Worm (Caenorhabditis elegans) whole organism, L3 larva: Measurements from ENCODE around the gene nspc-16.

Experiments
- ceh-16 ChIP-seq: sonication (generic microtip); optimal IDR thresholded peaks from 2 replicates; lab custom pipeline; 2017; ENCODE audit warnings: missing biosample characterization, missing genetic modification characterization
- ceh-82 ChIP-seq: fragments of 150-350 bp; optimal IDR thresholded peaks from 2 replicates; lab custom pipeline; 2014; ENCODE audit warnings: missing biosample characterization, missing genetic modification characterization
- daf-12 ChIP-seq: fragments of 150-350 bp; optimal IDR thresholded peaks from 2 replicates; lab custom pipeline; 2014; ENCODE audit warnings: missing biosample characterization, missing genetic modification reagents, missing genetic modification characterization
- elt-3 ChIP-seq, 3 experiments: fragments of 150-350 bp in 1 of 3; sonication (generic microtip) in 2 of 3; optimal IDR thresholded peaks; 2 replicates in 2 of 3; 4 replicates in 1 of 3; lab custom pipeline; 2014 to 2017; ENCODE audit warnings: missing biosample characterization in 3 of 3, missing genetic modification characterization in 3 of 3
- fkh-10 ChIP-seq: sonication (generic microtip); optimal IDR thresholded peaks from 2 replicates; lab custom pipeline; 2017; ENCODE audit warnings: missing biosample characterization, missing genetic modification reagents, missing genetic modification characterization
- pha-4 ChIP-seq: fragments of 150-350 bp; optimal IDR thresholded peaks from 2 replicates; lab custom pipeline; 2014; ENCODE audit warnings: missing biosample characterization, missing genetic modification reagents, missing genetic modification characterization
- skn-1 ChIP-seq: fragments of 150-350 bp; optimal IDR thresholded peaks from 2 replicates; lab custom pipeline; 2014; ENCODE audit warnings: missing biosample characterization, missing genetic modification characterization
- unc-62 ChIP-seq: fragments of 150-350 bp; sonication (generic microtip); optimal IDR thresholded peaks from 4 replicates; lab custom pipeline; 2014; ENCODE audit warnings: missing biosample characterization, missing genetic modification reagents, missing genetic modification characterization

DNA sequence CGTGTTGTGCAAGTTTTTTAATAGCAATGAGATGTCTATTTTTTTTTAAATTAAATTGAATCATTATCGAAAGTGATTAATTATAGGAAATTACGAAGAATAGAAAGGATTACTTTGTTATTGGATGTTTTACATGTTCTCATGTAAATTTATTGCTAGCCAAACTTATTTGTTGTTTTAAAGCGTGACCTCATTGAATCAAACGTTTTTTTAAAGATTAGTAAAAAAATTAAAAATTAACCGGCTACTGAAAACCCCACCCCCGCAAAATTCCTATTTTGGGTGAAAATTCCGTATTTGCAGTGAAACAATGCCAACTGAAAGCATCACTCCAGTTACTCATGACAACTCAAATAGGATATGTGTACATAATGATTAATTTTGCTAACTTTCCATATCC, 38.5 kb upstream of the nspc-16 start, which contains the start of gene M163.8:
- TF ChIP-seq fkh-10 (GFP tag; lab: Kevin White, UChicago): no peak
- no peak for TF ChIP-seq ceh-16 (tag; lab: Kevin White, UChicago)
- TF ChIP-seq daf-12: no peak
- no peak for TF ChIP-seq skn-1 (tag; lab: Kevin White, UChicago)
- no peak for TF ChIP-seq ceh-82 (tag; lab: Kevin White, UChicago)
- no peak for TF ChIP-seq elt-3 (tag; optimal IDR thresholded peaks at IDR 0.05; lab: Kevin White, UChicago)
- no peak for TF ChIP-seq pha-4
- no peak for TF ChIP-seq unc-62 (GFP tag; lab: Kevin White, UChicago)
